Worm (Caenorhabditis elegans) whole organism, L2 larva: Measurements from ENCODE around the gene C07A9.10.

Experiments used
- C34F6.9 ChIP-seq: fragments of 150-350 bp; optimal IDR thresholded peaks from 2 replicates; lab custom pipeline; 2014; ENCODE audit warnings: missing biosample characterization, missing genetic modification characterization
- F13H6.1 ChIP-seq: sonication (generic microtip); optimal IDR thresholded peaks from 2 replicates; lab custom pipeline; 2016; ENCODE audit warnings: missing genetic modification characterization, missing compliant biosample characterization
- R02D3.7 ChIP-seq: fragments of 150-350 bp; optimal IDR thresholded peaks from 2 replicates; lab custom pipeline; 2014; ENCODE audit warnings: missing biosample characterization, missing genetic modification characterization
- aly-2 ChIP-seq: fragments of 150-350 bp; optimal IDR thresholded peaks from 2 replicates; lab custom pipeline; 2014; ENCODE audit warnings: missing biosample characterization, missing genetic modification characterization
- ceh-16 ChIP-seq: fragments of 150-350 bp; optimal IDR thresholded peaks from 2 replicates; lab custom pipeline; 2014; ENCODE audit warnings: missing biosample characterization, missing genetic modification characterization
- ceh-82 ChIP-seq: fragments of 150-350 bp; optimal IDR thresholded peaks from 2 replicates; lab custom pipeline; 2014; ENCODE audit warnings: missing biosample characterization, missing genetic modification characterization
- egl-27 ChIP-seq: sonication (generic microtip); optimal IDR thresholded peaks from 3 replicates; lab custom pipeline; 2017; ENCODE audit warnings: missing biosample characterization, missing genetic modification reagents, missing genetic modification characterization
- elt-3 ChIP-seq: sonication (generic microtip); optimal IDR thresholded peaks from 2 replicates; lab custom pipeline; 2017; ENCODE audit warnings: missing biosample characterization, missing genetic modification characterization
- fos-1 ChIP-seq: fragments of 150-350 bp; optimal IDR thresholded peaks from 2 replicates; lab custom pipeline; 2014; ENCODE audit warnings: missing biosample characterization, missing genetic modification characterization
- gmeb-1 ChIP-seq: fragments of 150-350 bp; optimal IDR thresholded peaks from 2 replicates; lab custom pipeline; 2014; ENCODE audit warnings: missing biosample characterization, missing genetic modification characterization
- lin-11 ChIP-seq: fragments of 150-350 bp; sonication (generic microtip); optimal IDR thresholded peaks from 2 replicates; lab custom pipeline; 2014; ENCODE audit warnings: missing biosample characterization, missing genetic modification characterization, inconsistent platforms, mixed read lengths
- lin-13 ChIP-seq: fragments of 150-350 bp; optimal IDR thresholded peaks from 2 replicates; lab custom pipeline; 2014; ENCODE audit warnings: missing biosample characterization, missing genetic modification reagents, missing genetic modification characterization
- lsy-2 ChIP-seq, 2 experiments: fragments of 150-350 bp in 1 of 2; sonication (generic microtip) in 1 of 2; optimal IDR thresholded peaks; 2 replicates each; lab custom pipeline; 2014 to 2017; ENCODE audit warnings: missing biosample characterization in 2 of 2, missing genetic modification characterization in 2 of 2
- mdl-1 ChIP-seq, 2 experiments: fragments of 150-350 bp in 1 of 2; sonication (generic microtip) in 1 of 2; optimal IDR thresholded peaks; 2 replicates each; lab custom pipeline; 2017; ENCODE audit warnings: missing biosample characterization in 2 of 2, missing genetic modification characterization in 2 of 2
- nhr-11 ChIP-seq: fragments of 150-350 bp; optimal IDR thresholded peaks from 2 replicates; lab custom pipeline; 2014; ENCODE audit warnings: missing biosample characterization, missing genetic modification characterization
- nhr-12 ChIP-seq: fragments of 150-350 bp; optimal IDR thresholded peaks from 2 replicates; lab custom pipeline; 2014; ENCODE audit warnings: missing biosample characterization, missing genetic modification characterization
- nhr-129 ChIP-seq: fragments of 150-350 bp; optimal IDR thresholded peaks from 2 replicates; lab custom pipeline; 2014; ENCODE audit warnings: missing biosample characterization, missing genetic modification characterization
- nhr-21 ChIP-seq: fragments of 150-350 bp; optimal IDR thresholded peaks from 2 replicates; lab custom pipeline; 2014; ENCODE audit warnings: missing biosample characterization, missing genetic modification characterization
- nhr-23 ChIP-seq: fragments of 150-350 bp; optimal IDR thresholded peaks from 2 replicates; lab custom pipeline; 2014; ENCODE audit warnings: missing biosample characterization, missing genetic modification reagents, missing genetic modification characterization
- nhr-25 ChIP-seq: fragments of 150-350 bp; sonication (generic microtip); optimal IDR thresholded peaks from 3 replicates; lab custom pipeline; 2014; ENCODE audit warnings: missing biosample characterization, missing genetic modification characterization
- nhr-6 ChIP-seq: fragments of 150-350 bp; optimal IDR thresholded peaks from 2 replicates; lab custom pipeline; 2014; ENCODE audit warnings: missing biosample characterization, missing genetic modification characterization
- nhr-77 ChIP-seq: fragments of 150-350 bp; optimal IDR thresholded peaks from 2 replicates; lab custom pipeline; 2014; ENCODE audit warnings: missing biosample characterization, missing genetic modification characterization
- sem-4 ChIP-seq: fragments of 150-350 bp; optimal IDR thresholded peaks from 2 replicates; lab custom pipeline; 2014; ENCODE audit warnings: missing biosample characterization, missing genetic modification reagents, missing genetic modification characterization
- skn-1 ChIP-seq: sonication (generic microtip); optimal IDR thresholded peaks from 2 replicates; lab custom pipeline; 2017; ENCODE audit warnings: missing biosample characterization, missing genetic modification characterization
- sma-3 ChIP-seq: sonication (generic microtip); optimal IDR thresholded peaks from 2 replicates; lab custom pipeline; 2016; ENCODE audit warnings: missing genetic modification reagents, missing genetic modification characterization, missing compliant biosample characterization
- sma-9 ChIP-seq, 2 experiments: fragments of 150-350 bp in 1 of 2; sonication (generic microtip) in 1 of 2; optimal IDR thresholded peaks; 2 replicates each; lab custom pipeline; 2014 to 2016; ENCODE audit warnings: missing genetic modification characterization in 2 of 2, mild to moderate bottlenecking in 1 of 2, missing biosample characterization in 1 of 2, missing compliant biosample characterization in 1 of 2, missing genetic modification reagents in 1 of 2, moderate library complexity in 1 of 2
- snpc-4 ChIP-seq: fragments of 150-350 bp; optimal IDR thresholded peaks from 2 replicates; lab custom pipeline; 2014; ENCODE audit warnings: missing biosample characterization, missing genetic modification characterization
- unc-55 ChIP-seq: fragments of 150-350 bp; sonication (generic microtip); optimal IDR thresholded peaks from 3 replicates; lab custom pipeline; 2014; ENCODE audit warnings: missing biosample characterization, missing genetic modification reagents, missing genetic modification characterization
- zag-1 ChIP-seq: fragments of 150-350 bp; optimal IDR thresholded peaks from 2 replicates; lab custom pipeline; 2014; ENCODE audit warnings: missing biosample characterization, missing genetic modification characterization
- ztf-1 ChIP-seq: fragments of 200-800 bp; sonication (Bioruptor generic); conservative IDR thresholded peaks from 2 replicates; pipeline ENCODE4 v1.3.6; 2022; ENCODE audit warnings: missing genetic modification characterization, missing compliant biosample characterization
- ztf-4 ChIP-seq: fragments of 150-350 bp; optimal IDR thresholded peaks from 2 replicates; lab custom pipeline; 2014; ENCODE audit warnings: missing biosample characterization, missing genetic modification characterization

Gene C07A9.10

DNA sequence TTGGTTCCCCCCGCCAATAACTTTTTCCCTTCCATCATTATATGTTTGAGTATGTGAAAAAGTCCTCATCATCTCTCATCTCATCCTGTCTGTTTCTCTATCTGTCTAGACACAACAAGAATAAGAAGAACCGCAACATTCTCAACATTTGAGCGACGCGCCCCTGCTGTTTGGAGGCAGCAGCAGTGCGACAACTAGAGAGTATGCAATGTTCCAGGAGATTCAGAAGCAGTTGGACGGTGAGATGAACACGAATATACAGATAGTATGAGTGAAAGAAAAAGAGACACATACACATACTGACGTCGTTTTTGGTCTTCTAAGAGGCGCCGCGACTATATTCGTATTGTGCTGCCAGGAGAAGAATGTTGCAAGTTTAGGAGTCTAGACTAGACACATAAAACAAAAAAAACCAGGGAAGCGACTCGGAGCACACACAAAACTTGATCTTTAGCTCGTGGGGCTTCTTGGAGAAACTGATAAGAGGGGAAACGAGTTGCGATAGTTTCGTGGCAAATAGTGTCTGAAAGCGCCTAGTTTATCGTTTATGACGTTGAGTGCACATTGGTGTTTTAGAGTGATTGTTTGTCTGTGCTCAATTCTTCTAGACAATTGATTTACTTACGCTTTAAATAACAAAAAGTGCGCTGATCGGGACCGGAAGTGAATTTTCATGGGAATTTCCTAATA lies 20.2 kb downstream of the C07A9.10 start:
- TF ChIP-seq fos-1 (tag; lab: Kevin White, UChicago) (peak; percentile 45), nhr-129 (tag; lab: Kevin White, UChicago) (peak; percentile 74), sma-3 (GFP tag; lab: Kevin White, UChicago) (no peak), ceh-82 (tag; lab: Kevin White, UChicago) (no peak), sma-9 (GFP tag; optimal IDR thresholded peaks at IDR 0.05; lab: Kevin White, UChicago) (peak; percentile 51), sma-9 (tag; optimal IDR thresholded peaks at IDR 0.05; lab: Kevin White, UChicago) (no peak), lin-11 (tag; lab: Kevin White, UChicago) (no peak), snpc-4 (no peak), ztf-4 (tag; lab: Kevin White, UChicago) (peak; percentile 47), nhr-21 (tag; lab: Kevin White, UChicago) (peak; percentile 61), F13H6.1 (tag; lab: Kevin White, UChicago) (peak; percentile 21), lsy-2 (tag; optimal IDR thresholded peaks at IDR 0.05; lab: Kevin White, UChicago) (peak in 1 of 2 experiments; percentile 44), elt-3 (tag; lab: Kevin White, UChicago) (no peak), C34F6.9 (tag; lab: Kevin White, UChicago) (peak; percentile 67), sem-4 (tag; lab: Kevin White, UChicago) (peak; percentile 13), zag-1 (tag; lab: Kevin White, UChicago) (no peak), lin-13 (no peak), gmeb-1 (tag; lab: Kevin White, UChicago) (no peak), nhr-77 (tag; lab: Kevin White, UChicago) (no peak), ceh-16 (no peak), nhr-25 (peak; percentile 5), nhr-23 (tag; lab: Kevin White, UChicago) (no peak), skn-1 (tag; lab: Kevin White, UChicago) (no peak), R02D3.7 (no peak), nhr-6 (peak; percentile 19), unc-55 (GFP tag; lab: Kevin White, UChicago) (peak; percentile 73), aly-2 (tag; lab: Kevin White, UChicago) (no peak), nhr-12 (tag; lab: Kevin White, UChicago) (no peak), egl-27 (tag; lab: Kevin White, UChicago) (no peak), mdl-1 (tag; optimal IDR thresholded peaks at IDR 0.05; lab: Kevin White, UChicago) (peak in 1 of 2 experiments; percentile 48)

DNA sequence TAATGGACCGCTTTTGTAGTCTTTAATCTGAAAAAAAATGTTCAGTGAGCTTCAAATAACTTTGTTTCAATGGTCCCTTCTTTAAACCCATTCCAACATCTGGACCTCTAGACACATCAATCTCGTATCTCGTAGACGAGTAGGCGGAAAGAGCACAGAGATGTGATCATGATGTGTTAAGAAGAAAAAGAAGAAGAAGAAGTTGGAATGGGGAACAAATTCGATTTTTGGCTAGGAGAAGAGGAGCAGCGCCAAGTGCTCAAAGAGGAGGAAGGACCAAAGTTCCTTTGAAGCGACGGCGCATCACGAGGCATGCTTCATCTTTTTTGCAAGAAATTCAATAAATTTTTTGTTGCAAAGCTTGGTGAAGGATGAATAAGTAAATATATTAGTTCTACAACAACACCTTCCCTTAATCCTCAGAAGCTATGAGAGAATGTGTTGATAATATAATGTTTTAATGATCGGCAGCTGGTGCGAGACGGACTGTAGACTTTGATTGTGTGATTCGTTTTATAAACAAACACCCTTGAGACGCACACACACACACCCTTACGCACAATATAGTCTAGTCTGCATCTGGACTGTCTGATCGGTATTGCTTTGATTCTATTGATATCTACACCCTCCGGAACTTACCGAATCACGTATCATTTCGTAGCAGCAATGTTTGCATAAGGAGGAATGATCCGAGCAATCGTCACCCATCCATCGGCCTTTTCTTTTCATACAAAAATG lies 21.2 kb downstream of the C07A9.10 start:
- no peak for TF ChIP-seq nhr-77 (tag; lab: Kevin White, UChicago)
- TF ChIP-seq F13H6.1 (tag; lab: Kevin White, UChicago): peak; percentile 55
- TF ChIP-seq zag-1 (tag; lab: Kevin White, UChicago): peak; percentile 26
- TF ChIP-seq egl-27 (tag; lab: Kevin White, UChicago): peak; percentile 1
- peak; percentile 4 for TF ChIP-seq C34F6.9 (tag; lab: Kevin White, UChicago)
- TF ChIP-seq sma-9 (GFP tag; optimal IDR thresholded peaks at IDR 0.05; lab: Kevin White, UChicago): peak; percentile 80
- no peak for TF ChIP-seq sma-9 (tag; optimal IDR thresholded peaks at IDR 0.05; lab: Kevin White, UChicago)
- TF ChIP-seq ztf-1 (GFP tag; lab: Robert Waterston, UW): no peak
- peak in 1 of 2 experiments; percentile 40 for TF ChIP-seq lsy-2 (tag; optimal IDR thresholded peaks at IDR 0.05; lab: Kevin White, UChicago)
- no peak for TF ChIP-seq lin-11 (tag; lab: Kevin White, UChicago)
- TF ChIP-seq sem-4 (tag; lab: Kevin White, UChicago): peak; percentile 71
- TF ChIP-seq nhr-21 (tag; lab: Kevin White, UChicago): no peak

- no peak for TF ChIP-seq nhr-11 (tag; lab: Kevin White, UChicago)
- no peak for TF ChIP-seq F13H6.1 (tag; lab: Kevin White, UChicago)
- TF ChIP-seq sma-9 (GFP tag; optimal IDR thresholded peaks at IDR 0.05; lab: Kevin White, UChicago): no peak
- TF ChIP-seq sma-9 (tag; optimal IDR thresholded peaks at IDR 0.05; lab: Kevin White, UChicago): no peak
- no peak for TF ChIP-seq ceh-82 (tag; lab: Kevin White, UChicago)
- TF ChIP-seq lin-11 (tag; lab: Kevin White, UChicago): no peak
- TF ChIP-seq, all 48 proteins: peak for 0
These were observed 21.9 kb downstream of the C07A9.10 start for ce11 chrIII:9663943-9664342.
